Fruit fly (Drosophila melanogaster) whole organism, pupa: Measurements from ENCODE around the gene CG6125.

Source experiments
- CG10348 ChIP-seq: fragments of 200-800 bp; sonication (Bioruptor generic); IDR thresholded peaks from 2 replicates; pipeline ENCODE4 v1.3.6; 2022; ENCODE audit warnings: missing biosample characterization, missing genetic modification characterization
- CG12605 ChIP-seq: fragments of 200-800 bp; sonication (Bioruptor generic); IDR thresholded peaks from 2 replicates; pipeline ENCODE4 v1.3.6; 2022; ENCODE audit warnings: missing biosample characterization, missing genetic modification characterization
- CG14655 ChIP-seq: fragments of 200-800 bp; sonication (Bioruptor generic); optimal IDR thresholded peaks from 3 replicates; lab custom pipeline; 2017; ENCODE audit warnings: mild to moderate bottlenecking, missing biosample characterization, missing genetic modification reagents, missing genetic modification characterization
- CG32121 ChIP-seq: fragments of 200-800 bp; sonication (Bioruptor generic); IDR thresholded peaks from 2 replicates; pipeline ENCODE4 v1.3.6; 2022; ENCODE audit warnings: missing biosample characterization, missing genetic modification characterization
- CG34367 ChIP-seq: fragments of 200-800 bp; sonication (Bioruptor generic); optimal IDR thresholded peaks from 2 replicates; lab custom pipeline; 2018; ENCODE audit warnings: missing biosample characterization, mild to moderate bottlenecking, missing genetic modification characterization
- CG4496 ChIP-seq: fragments of 200-800 bp; sonication (Bioruptor generic); IDR thresholded peaks from 3 replicates; pipeline ENCODE4 v1.3.6; 2022; ENCODE audit warnings: missing biosample characterization, missing genetic modification characterization
- CG8301 ChIP-seq: fragments of 200-800 bp; sonication (Bioruptor generic); optimal IDR thresholded peaks from 2 replicates; lab custom pipeline; 2018; ENCODE audit warnings: missing biosample characterization, mild to moderate bottlenecking, missing genetic modification characterization
- EcR ChIP-seq: fragments of 200-800 bp; sonication (Bioruptor generic); optimal IDR thresholded peaks from 3 replicates; lab custom pipeline; 2019; ENCODE audit warnings: missing biosample characterization, missing genetic modification characterization, mild to moderate bottlenecking, moderate library complexity, missing genetic modification reagents
- Pif1B ChIP-seq: fragments of 200-800 bp; sonication (Bioruptor generic); optimal IDR thresholded peaks from 3 replicates; lab custom pipeline; 2016; ENCODE audit warnings: missing biosample characterization, missing genetic modification characterization
- fd96Ca ChIP-seq: fragments of 200-800 bp; sonication (Bioruptor generic); IDR thresholded peaks from 3 replicates; pipeline ENCODE4 v1.3.6; 2022; ENCODE audit warnings: missing biosample characterization, missing genetic modification characterization
- gl ChIP-seq: fragments of 200-800 bp; sonication (Bioruptor generic); optimal IDR thresholded peaks from 2 replicates; lab custom pipeline; 2018; ENCODE audit warnings: missing biosample characterization, mild to moderate bottlenecking, missing genetic modification characterization

- TF ChIP-seq gl (tag; lab: Kevin White, UChicago) (no peak), CG34367 (no peak), CG4496 (GFP tag; lab: Robert Waterston, UW) (no peak), Pif1B (GFP tag; lab: Kevin White, UChicago) (no peak), CG8301 (no peak), EcR (GFP tag; lab: Kevin White, UChicago) (no peak), CG12605 (GFP tag; lab: Robert Waterston, UW) (no peak), CG14655 (no peak), fd96Ca (GFP tag; lab: Robert Waterston, UW) (no peak), CG10348 (GFP tag; lab: Robert Waterston, UW) (no peak), CG32121 (GFP tag; lab: Robert Waterston, UW) (no peak)
These were observed 13.6 kb downstream of the CG6125 start for dm6 chr3R:15393206-15393805.
